Worm (Caenorhabditis elegans): ENCODE results near the gene ZK370.4.

DNA sequence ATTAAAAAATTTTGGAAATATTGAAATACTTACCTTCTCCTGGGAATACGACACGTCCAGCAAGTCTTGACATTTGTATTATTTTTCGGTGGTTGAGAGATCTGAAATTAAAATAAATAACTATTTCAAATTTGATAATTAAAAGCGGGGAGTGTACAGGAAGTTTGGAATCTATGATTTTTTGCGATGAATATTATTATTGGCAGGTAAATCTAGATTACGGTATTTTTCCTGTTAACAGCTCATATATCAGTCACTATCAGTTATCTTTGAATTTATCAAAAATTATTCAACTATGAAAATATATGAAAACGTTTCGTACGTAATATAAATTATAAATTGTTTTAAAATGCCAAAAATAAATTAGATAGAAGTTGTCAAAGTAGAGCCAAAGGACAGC, 15.1 kb downstream of the ZK370.4 start, which contains the start of gene B0303.14:
- TF ChIP-seq lsy-2 (tag; optimal IDR thresholded peaks at IDR 0.05) (no peak), mep-1 (tag; optimal IDR thresholded peaks at IDR 0.05) (no peak), nhr-28 (tag; optimal IDR thresholded peaks at IDR 0.05) (no peak), snpc-4 (tag; optimal IDR thresholded peaks at IDR 0.05) (no peak), pha-4 (tag; optimal IDR thresholded peaks at IDR 0.05) (no peak), blmp-1 (tag; optimal IDR thresholded peaks at IDR 0.05) (no peak), ces-1 (GFP tag; optimal IDR thresholded peaks at IDR 0.05) (no peak), unc-62 (GFP tag; optimal IDR thresholded peaks at IDR 0.05) (no peak), elt-3 (tag; optimal IDR thresholded peaks at IDR 0.05) (no peak), sem-2 (GFP tag; optimal IDR thresholded peaks at IDR 0.05) (no peak), mab-5 (tag; optimal IDR thresholded peaks at IDR 0.05) (no peak), nhr-12 (tag; optimal IDR thresholded peaks at IDR 0.05) (no peak), unc-39 (tag; optimal IDR thresholded peaks at IDR 0.05) (no peak)

Data from whole organism, mixed stage, embryonic.